Fruit fly (Drosophila melanogaster) whole organism, adult: ENCODE measurements around the gene aop.

ENCODE experiments used
- CG11617 ChIP-seq: fragments of 200-800 bp; sonication (Bioruptor generic); optimal IDR thresholded peaks from 2 replicates; lab custom pipeline; 2017; ENCODE audit warnings: mild to moderate bottlenecking, missing biosample characterization, missing genetic modification reagents, missing genetic modification characterization
- CG12768 ChIP-seq: fragments of 200-800 bp; sonication (Bioruptor generic); optimal IDR thresholded peaks from 2 replicates; lab custom pipeline; 2017; ENCODE audit warnings: missing biosample characterization, missing genetic modification characterization, mild to moderate bottlenecking, moderate library complexity, missing genetic modification reagents
- CG14711 ChIP-seq: fragments of 200-800 bp; sonication (Bioruptor generic); optimal IDR thresholded peaks from 2 replicates; lab custom pipeline; 2018; ENCODE audit warnings: missing biosample characterization, mild to moderate bottlenecking, missing genetic modification characterization, moderate library complexity
- CG1620 ChIP-seq: fragments of 200-800 bp; sonication (Bioruptor generic); optimal IDR thresholded peaks from 2 replicates; lab custom pipeline; 2016; ENCODE audit warnings: missing biosample characterization, missing genetic modification characterization
- CG33017 ChIP-seq: fragments of 200-800 bp; sonication (Bioruptor generic); optimal IDR thresholded peaks from 2 replicates; lab custom pipeline; 2018; ENCODE audit warnings: missing biosample characterization, mild to moderate bottlenecking, missing genetic modification characterization, moderate library complexity
- CG5204 ChIP-seq: fragments of 200-800 bp; sonication (Bioruptor generic); optimal IDR thresholded peaks from 2 replicates; lab custom pipeline; 2016; ENCODE audit warnings: missing biosample characterization, missing genetic modification characterization
- CG7045 ChIP-seq: fragments of 200-800 bp; sonication (Bioruptor generic); optimal IDR thresholded peaks from 2 replicates; lab custom pipeline; 2017; ENCODE audit warnings: missing biosample characterization, mild to moderate bottlenecking, missing genetic modification characterization
- CG7101 ChIP-seq: fragments of 200-800 bp; sonication (Bioruptor generic); optimal IDR thresholded peaks from 2 replicates; lab custom pipeline; 2018; ENCODE audit warnings: missing biosample characterization, mild to moderate bottlenecking, missing genetic modification characterization, moderate library complexity
- Clk ChIP-seq: fragments of 200-800 bp; sonication (Bioruptor generic); optimal IDR thresholded peaks from 2 replicates; lab custom pipeline; 2017; ENCODE audit warnings: missing biosample characterization, missing genetic modification characterization
- Crg-1 ChIP-seq: fragments of 200-800 bp; sonication (Bioruptor generic); optimal IDR thresholded peaks from 2 replicates; lab custom pipeline; 2016; ENCODE audit warnings: missing biosample characterization, missing genetic modification characterization
- Hr96 ChIP-seq: fragments of 200-800 bp; sonication (Bioruptor generic); optimal IDR thresholded peaks from 2 replicates; lab custom pipeline; 2016; ENCODE audit warnings: missing biosample characterization, missing genetic modification characterization
- Mnt ChIP-seq: fragments of 200-800 bp; sonication (Bioruptor generic); optimal IDR thresholded peaks from 2 replicates; lab custom pipeline; 2016; ENCODE audit warnings: missing biosample characterization, mild to moderate bottlenecking, missing genetic modification characterization
- bab1 ChIP-seq: fragments of 200-800 bp; sonication (Bioruptor generic); optimal IDR thresholded peaks from 3 replicates; lab custom pipeline; 2019; ENCODE audit warnings: missing biosample characterization, mild to moderate bottlenecking, missing genetic modification characterization, moderate library complexity
- cic ChIP-seq: fragments of 200-800 bp; sonication (Bioruptor generic); optimal IDR thresholded peaks from 2 replicates; lab custom pipeline; 2017; ENCODE audit warnings: missing biosample characterization, mild to moderate bottlenecking, missing genetic modification characterization, moderate library complexity
- cnc ChIP-seq, 2 experiments: fragments of >200 bp; optimal IDR thresholded peaks; 2 replicates each; lab custom pipeline; 2017
- kay ChIP-seq: fragments of 200-800 bp; sonication (Bioruptor generic); peaks from one replicate; lab custom pipeline; 2016; ENCODE audit warnings: missing biosample characterization, missing genetic modification characterization, borderline replicate concordance
- ovo ChIP-seq: fragments of 200-800 bp; sonication (Bioruptor generic); optimal IDR thresholded peaks from 2 replicates; lab custom pipeline; 2016; ENCODE audit warnings: missing biosample characterization, missing genetic modification characterization
- pad ChIP-seq: fragments of 200-800 bp; sonication (Bioruptor generic); optimal IDR thresholded peaks from 3 replicates; lab custom pipeline; 2017; ENCODE audit warnings: missing biosample characterization, missing genetic modification characterization, mild to moderate bottlenecking, moderate library complexity, missing genetic modification reagents
- tj ChIP-seq: fragments of 200-800 bp; sonication (Bioruptor generic); optimal IDR thresholded peaks from 3 replicates; lab custom pipeline; 2017; ENCODE audit warnings: missing biosample characterization, mild to moderate bottlenecking, missing genetic modification characterization, moderate library complexity
- toe ChIP-seq: fragments of 200-800 bp; sonication (Bioruptor generic); optimal IDR thresholded peaks from 2 replicates; lab custom pipeline; 2016; ENCODE audit warnings: missing biosample characterization, missing genetic modification characterization

The aop gene

DNA sequence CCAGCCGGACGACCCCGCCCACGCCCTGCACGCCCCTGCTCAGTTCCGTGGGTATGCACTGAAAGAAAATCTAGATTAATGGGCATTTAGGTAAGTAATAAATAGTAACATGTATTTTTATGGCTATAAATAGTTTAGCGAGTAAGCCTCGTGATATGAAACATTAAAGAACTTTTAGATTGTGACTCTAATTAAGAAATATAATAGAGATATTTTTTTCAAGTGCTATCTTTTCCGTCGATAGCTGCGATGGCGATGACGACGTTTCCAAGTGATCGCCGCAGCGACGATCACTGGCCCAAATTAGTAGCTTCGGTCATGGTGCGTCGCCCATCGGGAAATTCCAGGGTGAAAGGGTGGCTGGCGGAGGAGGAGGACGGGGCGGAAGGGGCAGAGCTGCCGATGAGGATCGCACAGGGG lies 1.6 kb upstream of the aop start:
- TF ChIP-seq pad (GFP tag; lab: Kevin White, UChicago) = no peak
- no peak for TF ChIP-seq CG1620 (GFP tag; lab: Kevin White, UChicago)
- TF ChIP-seq toe (GFP tag; lab: Kevin White, UChicago) = peak; percentile 14
- TF ChIP-seq CG14711 (tag; lab: Kevin White, UChicago) = peak; percentile 33
- TF ChIP-seq CG5204 (GFP tag; lab: Kevin White, UChicago) = no peak
- TF ChIP-seq CG7101 = peak; percentile 41
- no peak for TF ChIP-seq CG11617 (GFP tag; lab: Kevin White, UChicago)
- no peak for TF ChIP-seq ovo
- TF ChIP-seq cnc (optimal IDR thresholded peaks at IDR 0.05; lab: Kevin White, UChicago) = no peak
- no peak for TF ChIP-seq cic (GFP tag; lab: Kevin White, UChicago)
- no peak for TF ChIP-seq CG12768 (GFP tag; lab: Kevin White, UChicago)
- TF ChIP-seq Hr96 (GFP tag; lab: Kevin White, UChicago) = peak; percentile 10
- no peak for TF ChIP-seq Clk (GFP tag; lab: Kevin White, UChicago)
- no peak for TF ChIP-seq Mnt (GFP tag; lab: Kevin White, UChicago)
- no peak for TF ChIP-seq bab1 (GFP tag; lab: Kevin White, UChicago)
- TF ChIP-seq CG33017 (tag; lab: Kevin White, UChicago) = peak; percentile 14
- no peak for TF ChIP-seq Crg-1 (GFP tag; lab: Kevin White, UChicago)
- peak; percentile 2 for TF ChIP-seq tj (GFP tag; lab: Kevin White, UChicago)
- no peak for TF ChIP-seq kay (GFP tag; lab: Kevin White, UChicago)
- TF ChIP-seq CG7045 = peak; percentile 25

DNA sequence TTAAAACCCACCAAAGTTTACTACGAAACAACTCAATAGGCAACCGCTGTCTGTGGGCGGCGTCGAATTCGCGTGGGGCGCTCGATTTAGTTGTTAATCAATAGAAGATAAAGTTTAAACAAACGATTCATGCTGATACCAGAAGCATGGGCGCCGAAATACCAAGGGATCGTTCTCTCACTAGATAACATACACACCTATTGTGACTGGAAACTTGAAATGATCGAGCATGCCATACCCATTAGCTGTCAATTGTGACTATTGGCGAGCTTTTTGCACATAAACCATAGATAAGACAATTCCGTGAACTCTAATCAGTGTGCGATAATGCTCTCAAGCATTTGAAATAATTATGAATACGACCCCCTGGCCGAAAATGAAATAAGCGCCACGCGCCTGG lies 812 bp upstream of the aop start:
- TF ChIP-seq cic (GFP tag; lab: Kevin White, UChicago) = peak; percentile 2
- no peak for TF ChIP-seq kay (GFP tag; lab: Kevin White, UChicago)

DNA sequence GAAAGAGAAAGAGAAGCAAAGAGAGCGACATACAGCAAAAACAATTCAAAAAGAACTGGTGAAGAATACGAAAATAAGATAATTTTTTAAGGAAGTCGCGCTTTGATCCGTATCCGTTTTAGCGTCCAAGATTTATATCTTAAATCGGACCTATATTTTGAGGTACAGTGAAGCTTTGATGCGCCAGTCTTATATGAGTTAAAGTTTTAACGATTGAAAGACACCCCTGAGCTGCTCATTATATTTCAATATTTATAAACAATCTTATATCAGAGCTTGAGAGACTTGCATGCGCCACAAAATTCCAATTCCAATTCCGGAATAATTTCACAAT lies 223 bp upstream of the aop start:
- TF ChIP-seq ovo (no peak), cnc (optimal IDR thresholded peaks at IDR 0.05; lab: Kevin White, UChicago) (no peak), CG5204 (GFP tag; lab: Kevin White, UChicago) (no peak), toe (GFP tag; lab: Kevin White, UChicago) (no peak)

DNA sequence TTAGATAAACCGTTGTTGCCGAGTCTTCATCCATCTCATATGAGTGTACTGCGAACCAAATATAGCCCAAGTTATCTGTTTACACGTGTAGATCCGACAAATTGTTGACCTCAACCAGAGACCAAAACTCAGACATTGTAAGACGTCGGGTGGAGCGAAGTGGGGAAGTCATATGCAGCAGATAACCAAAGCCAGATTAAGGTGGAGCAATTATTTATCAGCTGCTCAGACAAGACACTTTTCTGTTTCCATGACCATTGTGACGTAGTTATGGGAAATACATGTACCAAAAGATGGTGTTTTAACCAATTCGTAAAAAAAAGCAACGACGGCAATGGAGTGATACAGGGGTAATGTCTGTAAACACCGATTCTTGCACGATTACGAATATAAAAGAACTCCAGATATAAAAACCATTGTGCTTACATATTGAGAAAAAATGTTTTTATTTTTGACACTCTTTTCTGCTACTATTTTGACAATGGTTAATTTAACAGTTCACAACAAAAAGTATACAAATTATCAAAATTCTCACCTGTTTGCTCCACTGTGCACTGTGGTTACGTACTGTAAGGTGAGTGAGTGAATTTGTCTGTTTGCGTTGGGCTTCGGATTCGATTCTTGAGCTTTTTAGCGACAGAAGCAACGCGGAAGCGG lies 1.1 kb downstream of the aop start:
- TF ChIP-seq CG5204 (GFP tag; lab: Kevin White, UChicago) (peak; percentile 27), pad (GFP tag; lab: Kevin White, UChicago) (no peak), Clk (GFP tag; lab: Kevin White, UChicago) (no peak), Hr96 (GFP tag; lab: Kevin White, UChicago) (no peak), CG11617 (GFP tag; lab: Kevin White, UChicago) (no peak), cic (GFP tag; lab: Kevin White, UChicago) (no peak), kay (GFP tag; lab: Kevin White, UChicago) (peak; percentile 71), toe (GFP tag; lab: Kevin White, UChicago) (no peak), cnc (optimal IDR thresholded peaks at IDR 0.05; lab: Kevin White, UChicago) (no peak), Mnt (GFP tag; lab: Kevin White, UChicago) (no peak), CG14711 (tag; lab: Kevin White, UChicago) (peak; percentile 33)

DNA sequence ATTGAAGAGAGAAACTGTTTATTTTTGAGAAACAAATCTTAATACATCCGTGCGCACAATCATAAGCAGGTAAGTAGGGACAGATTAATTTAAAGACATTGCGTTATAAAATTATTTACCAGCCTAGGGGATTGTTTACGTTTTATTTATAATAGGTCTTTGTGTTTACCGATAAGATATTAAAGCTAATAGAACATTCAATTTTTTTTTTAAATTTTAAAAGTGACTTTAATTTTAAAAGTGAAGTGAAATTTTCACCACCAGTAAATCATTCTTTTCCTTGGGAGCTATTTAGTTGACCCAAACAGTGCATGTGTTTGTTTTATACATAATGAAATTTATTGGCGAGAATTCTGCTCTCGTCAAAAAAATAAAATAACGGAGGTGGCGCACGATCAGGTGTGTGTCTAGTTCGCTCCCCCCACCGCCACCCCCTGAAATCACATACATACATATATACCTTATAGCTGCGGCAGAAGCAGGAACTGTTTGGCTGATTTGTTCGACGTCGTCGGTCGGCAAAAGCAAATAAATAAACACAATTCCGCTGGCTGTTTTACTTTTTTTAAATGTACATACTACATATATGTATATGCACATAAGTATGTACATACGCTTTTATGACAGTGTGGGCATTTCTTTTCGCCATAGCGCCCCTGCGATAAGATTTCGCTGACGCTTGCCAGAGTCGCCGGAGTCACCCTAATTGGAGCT lies 2.5 kb downstream of the aop start:
- TF ChIP-seq kay (GFP tag; lab: Kevin White, UChicago) (peak; percentile 27), tj (GFP tag; lab: Kevin White, UChicago) (peak; percentile 98), bab1 (GFP tag; lab: Kevin White, UChicago) (peak; percentile 74), CG1620 (GFP tag; lab: Kevin White, UChicago) (no peak), cnc (optimal IDR thresholded peaks at IDR 0.05; lab: Kevin White, UChicago) (no peak), CG14711 (tag; lab: Kevin White, UChicago) (peak; percentile 72), Mnt (GFP tag; lab: Kevin White, UChicago) (peak; percentile 19), Clk (GFP tag; lab: Kevin White, UChicago) (no peak), CG7045 (peak; percentile 61), CG11617 (GFP tag; lab: Kevin White, UChicago) (peak; percentile 68), pad (GFP tag; lab: Kevin White, UChicago) (peak; percentile 21), CG7101 (peak; percentile 83), CG33017 (tag; lab: Kevin White, UChicago) (peak; percentile 88), CG12768 (GFP tag; lab: Kevin White, UChicago) (peak; percentile 57), Crg-1 (GFP tag; lab: Kevin White, UChicago) (no peak), toe (GFP tag; lab: Kevin White, UChicago) (peak; percentile 42), CG5204 (GFP tag; lab: Kevin White, UChicago) (peak; percentile 68), cic (GFP tag; lab: Kevin White, UChicago) (peak; percentile 21), Hr96 (GFP tag; lab: Kevin White, UChicago) (peak; percentile 74), ovo (peak; percentile 58)
